Fruit fly (Drosophila melanogaster): ENCODE results near the gene CCT2.

Gene CCT2

dm6 chrX:9109072-9109844, 19.9 kb downstream of the CCT2 start (continued):
- TF ChIP-seq lilli (GFP tag; optimal IDR thresholded peaks at IDR 0.05) (peak; percentile 59), Spps (tag; optimal IDR thresholded peaks at IDR 0.05) (peak; percentile 12), Abd-B (GFP tag; optimal IDR thresholded peaks at IDR 0.05) (peak; percentile 68), CG12155 (GFP tag; optimal IDR thresholded peaks at IDR 0.05) (peak; percentile 38), Hand (GFP tag; optimal IDR thresholded peaks at IDR 0.05) (no peak), Ets65A (GFP tag) (peak; percentile 54), pho (GFP tag; optimal IDR thresholded peaks at IDR 0.05) (peak; percentile 43), CG30403 (GFP tag; optimal IDR thresholded peaks at IDR 0.05) (peak; percentile 72), Aef1 (GFP tag; IDR thresholded peaks at IDR 0.05) (0 out of 3 replicates have a peak, but pooled peaks have one; percentile 41), wek (GFP tag; optimal IDR thresholded peaks at IDR 0.05) (peak; percentile 38), Lhr (GFP tag; optimal IDR thresholded peaks at IDR 0.05) (peak; percentile 61), corto (GFP tag; optimal IDR thresholded peaks at IDR 0.05) (no peak), Eip74EF (GFP tag; optimal IDR thresholded peaks at IDR 0.05) (peak in 1 of 2 experiments; percentile 1), run (tag; optimal IDR thresholded peaks at IDR 0.05) (no peak), CG10209 (GFP tag; optimal IDR thresholded peaks at IDR 0.05) (peak; percentile 58), Max (GFP tag; optimal IDR thresholded peaks at IDR 0.05) (peak; percentile 31), danr (GFP tag; IDR thresholded peaks at IDR 0.05) (peak; percentile 43; the same call in 1 of the 2 replicates), Side (GFP tag; optimal IDR thresholded peaks at IDR 0.05) (no peak), CG16815 (GFP tag; optimal IDR thresholded peaks at IDR 0.05) (peak; percentile 43), CG12391 (tag; optimal IDR thresholded peaks at IDR 0.05) (peak; percentile 70), CG6254 (GFP tag; optimal IDR thresholded peaks at IDR 0.05) (peak; percentile 98), lola (GFP tag; optimal IDR thresholded peaks at IDR 0.05) (peak in 1 of 3 experiments; percentile 53), CG3281 (GFP tag; optimal IDR thresholded peaks at IDR 0.05) (peak; percentile 28), Rx (GFP tag; IDR thresholded peaks at IDR 0.05) (peak; percentile 43), eyg (GFP tag; optimal IDR thresholded peaks at IDR 0.05) (peak; percentile 6), CG7556 (GFP tag; optimal IDR thresholded peaks at IDR 0.05) (peak; percentile 45), CG17829 (tag; optimal IDR thresholded peaks at IDR 0.05) (peak; percentile 48), her (GFP tag; optimal IDR thresholded peaks at IDR 0.05) (peak; percentile 39), CG13424 (tag; optimal IDR thresholded peaks at IDR 0.05) (peak; percentile 32), ssp (GFP tag; IDR thresholded peaks at IDR 0.05) (peak; percentile 46; the same call in 1 of the 2 replicates), CG9932 (GFP tag; IDR thresholded peaks at IDR 0.05) (peak; percentile 58), dpn (GFP tag; optimal IDR thresholded peaks at IDR 0.05) (peak; percentile 42 to 46), Hmr (GFP tag; optimal IDR thresholded peaks at IDR 0.05) (peak; percentile 39), sim (GFP tag; IDR thresholded peaks at IDR 0.05) (no peak), ERR (GFP tag; optimal IDR thresholded peaks at IDR 0.05) (no peak), esg (GFP tag; conservative IDR thresholded peaks at IDR 0.05) (0 out of 2 replicates have a peak, but pooled peaks have one; percentile 32), Atf3 (GFP tag; optimal IDR thresholded peaks at IDR 0.05) (peak; percentile 27), gcm2 (GFP tag; optimal IDR thresholded peaks at IDR 0.05) (peak; percentile 9), CG5953 (GFP tag; IDR thresholded peaks at IDR 0.05) (no peak), PHDP (tag; optimal IDR thresholded peaks at IDR 0.05) (peak; percentile 32), cg (GFP tag; optimal IDR thresholded peaks at IDR 0.05) (peak; percentile 74), trem (tag; optimal IDR thresholded peaks at IDR 0.05) (peak; percentile 25), pan (optimal IDR thresholded peaks at IDR 0.05) (no peak), pan (GFP tag; optimal IDR thresholded peaks at IDR 0.05 in 1 of 2, IDR thresholded peaks at IDR 0.05 in 1 of 2) (peak in 1 of 2 experiments; percentile 44), CG1603 (tag; optimal IDR thresholded peaks at IDR 0.05) (peak; percentile 66), CHES-1-like (GFP tag; optimal IDR thresholded peaks at IDR 0.05) (peak; percentile 59), Antp (GFP tag; optimal IDR thresholded peaks at IDR 0.05) (peak; percentile 47), zfh2 (GFP tag; optimal IDR thresholded peaks at IDR 0.05) (peak; percentile 49)
